Worm (Caenorhabditis elegans): ENCODE results near the gene T10H9.8.

T10H9.8 gene

DNA sequence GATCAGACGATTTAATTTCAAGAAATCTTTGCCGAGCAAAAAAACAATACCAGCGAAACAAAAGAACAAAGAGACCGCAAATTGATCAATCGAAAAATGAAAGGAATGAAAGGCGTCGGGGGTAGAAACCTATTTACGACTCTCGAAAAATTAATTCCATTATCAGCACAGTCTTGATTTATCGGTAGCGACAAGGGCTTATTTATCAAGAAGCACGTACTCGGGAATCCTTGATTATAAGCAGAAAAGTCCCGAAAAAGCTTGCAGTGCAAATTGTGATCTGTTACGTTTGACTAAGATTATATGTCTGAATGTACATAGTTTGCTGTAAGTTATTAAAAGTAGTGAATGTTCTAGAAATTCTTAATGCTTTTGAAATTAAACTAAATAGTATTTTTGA is 14.4 kb downstream of the T10H9.8 start:
- TF ChIP-seq sea-1 (GFP tag; conservative IDR thresholded peaks at IDR 0.05) (no peak), aly-1 (tag; optimal IDR thresholded peaks at IDR 0.05) (no peak), ets-7 (tag; optimal IDR thresholded peaks at IDR 0.05) (no peak), F13C5.2 (tag; optimal IDR thresholded peaks at IDR 0.05) (no peak), tra-4 (tag; optimal IDR thresholded peaks at IDR 0.05) (no peak), B0310.2 (tag; optimal IDR thresholded peaks at IDR 0.05) (no peak), tbx-37 (GFP tag; conservative IDR thresholded peaks at IDR 0.05) (no peak), tbx-11 (GFP tag; IDR thresholded peaks at IDR 0.05) (no peak), flt-1 (GFP tag; IDR thresholded peaks at IDR 0.05) (no peak), ceh-36 (tag; optimal IDR thresholded peaks at IDR 0.05) (no peak), hnd-1 (tag; optimal IDR thresholded peaks at IDR 0.05) (no peak), hmbx-1 (tag; optimal IDR thresholded peaks at IDR 0.05) (no peak), hmg-4 (GFP tag; optimal IDR thresholded peaks at IDR 0.05) (no peak), ama-1 (optimal IDR thresholded peaks at IDR 0.05) (no peak), ceh-13 (GFP tag; optimal IDR thresholded peaks at IDR 0.05) (no peak), pes-1 (GFP tag; IDR thresholded peaks at IDR 0.05) (no peak)

DNA sequence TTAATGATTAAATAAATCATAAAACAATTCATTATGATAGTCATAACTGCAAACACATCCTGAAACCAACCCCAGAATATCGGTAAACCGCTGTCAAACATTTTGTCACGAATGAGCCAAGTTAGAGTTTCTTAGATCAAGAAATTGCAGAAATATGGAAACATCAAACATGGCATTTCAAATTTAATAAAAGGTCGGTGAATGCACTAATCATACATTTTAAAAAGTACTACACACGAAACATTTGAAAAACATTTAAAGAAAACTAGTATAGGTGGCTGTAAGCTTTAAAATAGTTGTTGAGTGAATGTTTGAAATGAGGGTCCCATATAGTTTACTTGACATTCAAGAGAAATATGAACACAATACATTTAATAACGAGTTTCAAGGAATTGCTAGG is 16.6 kb downstream of the T10H9.8 start, which contains the start of gene str-180:
TSS of gene str-180 (minus strand) at position 101 of the 400 bp plus-strand sequence.
- TF ChIP-seq scrt-1 (GFP tag; IDR thresholded peaks at IDR 0.05) (no peak), hmbx-1 (tag; optimal IDR thresholded peaks at IDR 0.05) (no peak), ceh-36 (tag; optimal IDR thresholded peaks at IDR 0.05) (no peak), ceh-13 (GFP tag; optimal IDR thresholded peaks at IDR 0.05) (no peak), sea-1 (GFP tag; conservative IDR thresholded peaks at IDR 0.05) (no peak), tra-4 (tag; optimal IDR thresholded peaks at IDR 0.05) (no peak), F13C5.2 (tag; optimal IDR thresholded peaks at IDR 0.05) (no peak), ets-7 (tag; optimal IDR thresholded peaks at IDR 0.05) (no peak), pes-1 (GFP tag; IDR thresholded peaks at IDR 0.05) (no peak)

- no peak for TF ChIP-seq ama-1 (optimal IDR thresholded peaks at IDR 0.05)
- no peak for TF ChIP-seq tra-4 (tag; optimal IDR thresholded peaks at IDR 0.05)
- no peak for TF ChIP-seq scrt-1 (GFP tag; IDR thresholded peaks at IDR 0.05)
- TF ChIP-seq tbx-11 (GFP tag; IDR thresholded peaks at IDR 0.05), result no peak
- TF ChIP-seq hnd-1 (tag; optimal IDR thresholded peaks at IDR 0.05), result no peak
- no peak for TF ChIP-seq B0310.2 (tag; optimal IDR thresholded peaks at IDR 0.05)
- TF ChIP-seq sea-1 (GFP tag; conservative IDR thresholded peaks at IDR 0.05), result no peak
- TF ChIP-seq aly-1 (tag; optimal IDR thresholded peaks at IDR 0.05), result no peak
- no peak for TF ChIP-seq ets-7 (tag; optimal IDR thresholded peaks at IDR 0.05)
- TF ChIP-seq flt-1 (GFP tag; IDR thresholded peaks at IDR 0.05), result no peak
- no peak for TF ChIP-seq ceh-13 (GFP tag; optimal IDR thresholded peaks at IDR 0.05)
- no peak for TF ChIP-seq hmbx-1 (tag; optimal IDR thresholded peaks at IDR 0.05)
- no peak for TF ChIP-seq ceh-36 (tag; optimal IDR thresholded peaks at IDR 0.05)
- no peak for TF ChIP-seq hmg-4 (GFP tag; optimal IDR thresholded peaks at IDR 0.05)
- no peak for TF ChIP-seq F13C5.2 (tag; optimal IDR thresholded peaks at IDR 0.05)
- no peak for TF ChIP-seq pes-1 (GFP tag; IDR thresholded peaks at IDR 0.05)
- TF ChIP-seq tbx-37 (GFP tag; conservative IDR thresholded peaks at IDR 0.05), result no peak
Observed at ce11 chrV:6669520-6669919, 17.4 kb downstream of the T10H9.8 start, which contains the start of gene cest-28. TSS of gene cest-28 (plus strand) at chrV:6669820.

DNA sequence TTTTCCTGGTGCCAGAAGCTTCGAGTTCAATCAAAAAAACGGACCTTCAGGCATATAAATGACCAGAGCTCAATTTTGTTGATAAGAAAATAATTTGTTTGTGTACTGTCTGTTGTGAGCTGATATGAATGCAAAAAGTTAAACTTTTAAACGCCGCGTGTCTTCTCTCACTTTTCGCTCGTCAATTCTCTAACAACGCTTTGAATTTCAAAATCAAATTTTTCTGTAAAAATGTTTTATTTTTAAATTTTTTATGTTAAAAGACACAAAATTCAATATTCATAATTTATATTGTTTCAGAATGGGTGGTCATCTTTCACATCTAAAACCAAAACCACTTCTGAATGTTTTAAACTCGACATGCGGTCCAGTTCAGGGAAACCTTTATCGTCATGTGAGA is 21.8 kb downstream of the T10H9.8 start, which contains the start of gene cest-31:
TSS of gene cest-31 (plus strand) at position 301 of the 400 bp plus-strand sequence.
- no peak for TF ChIP-seq F13C5.2 (tag; optimal IDR thresholded peaks at IDR 0.05)
- no peak for TF ChIP-seq ets-7 (tag; optimal IDR thresholded peaks at IDR 0.05)
- TF ChIP-seq hnd-1 (tag; optimal IDR thresholded peaks at IDR 0.05), result no peak
- no peak for TF ChIP-seq aly-1 (tag; optimal IDR thresholded peaks at IDR 0.05)
- no peak for TF ChIP-seq pes-1 (GFP tag; IDR thresholded peaks at IDR 0.05)
- TF ChIP-seq scrt-1 (GFP tag; IDR thresholded peaks at IDR 0.05), result no peak
- no peak for TF ChIP-seq flt-1 (GFP tag; IDR thresholded peaks at IDR 0.05)
- TF ChIP-seq tbx-11 (GFP tag; IDR thresholded peaks at IDR 0.05), result no peak
- TF ChIP-seq tra-4 (tag; optimal IDR thresholded peaks at IDR 0.05), result no peak
- no peak for TF ChIP-seq ama-1 (optimal IDR thresholded peaks at IDR 0.05)
- no peak for TF ChIP-seq hmg-4 (GFP tag; optimal IDR thresholded peaks at IDR 0.05)
- no peak for TF ChIP-seq sea-1 (GFP tag; conservative IDR thresholded peaks at IDR 0.05)
- TF ChIP-seq ceh-36 (tag; optimal IDR thresholded peaks at IDR 0.05), result no peak
- TF ChIP-seq B0310.2 (tag; optimal IDR thresholded peaks at IDR 0.05), result no peak
- TF ChIP-seq ceh-13 (GFP tag; optimal IDR thresholded peaks at IDR 0.05), result no peak
- TF ChIP-seq tbx-37 (GFP tag; conservative IDR thresholded peaks at IDR 0.05), result no peak

ce11 chrV:6676158-6676849 is 24.2 kb downstream of the T10H9.8 start, which contains the start of gene cest-34:
TSS of gene cest-34 (plus strand) at chrV:6676799.
- no peak for TF ChIP-seq scrt-1 (GFP tag; IDR thresholded peaks at IDR 0.05)
- no peak for TF ChIP-seq hnd-1 (tag; optimal IDR thresholded peaks at IDR 0.05)
- no peak for TF ChIP-seq tbx-11 (GFP tag; IDR thresholded peaks at IDR 0.05)
- TF ChIP-seq ceh-36 (tag; optimal IDR thresholded peaks at IDR 0.05), result no peak
- TF ChIP-seq flt-1 (GFP tag; IDR thresholded peaks at IDR 0.05), result no peak
- TF ChIP-seq hmg-4 (GFP tag; optimal IDR thresholded peaks at IDR 0.05), result no peak
- TF ChIP-seq sea-1 (GFP tag; conservative IDR thresholded peaks at IDR 0.05), result no peak
- no peak for TF ChIP-seq aly-1 (tag; optimal IDR thresholded peaks at IDR 0.05)
- TF ChIP-seq ama-1 (optimal IDR thresholded peaks at IDR 0.05), result no peak
- TF ChIP-seq pes-1 (GFP tag; IDR thresholded peaks at IDR 0.05), result no peak

DNA sequence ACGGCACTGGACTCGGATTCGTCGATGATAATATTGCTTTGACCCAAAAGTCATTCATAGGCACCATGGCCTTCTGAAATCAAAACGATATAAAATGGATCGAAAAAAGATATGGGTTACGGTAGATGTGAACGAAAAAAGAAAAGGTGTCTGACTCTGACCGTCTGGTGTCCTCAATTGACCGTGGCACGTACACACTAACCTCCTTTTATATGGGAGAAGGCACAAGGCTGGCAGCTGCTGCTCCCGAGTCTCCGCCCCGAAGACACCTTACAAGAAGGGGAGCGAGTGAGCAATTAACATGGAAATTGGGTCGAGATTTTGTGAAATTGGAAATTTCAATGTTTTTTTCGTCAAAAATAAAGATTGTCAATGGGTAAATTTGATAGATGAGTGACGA is 29.4 kb downstream of the T10H9.8 start, which contains the start of gene egl-46:
TSS of gene egl-46 (minus strand) at position 73 of the 400 bp plus-strand sequence.
- no peak for TF ChIP-seq aly-1 (tag; optimal IDR thresholded peaks at IDR 0.05)
- no peak for TF ChIP-seq pes-1 (GFP tag; IDR thresholded peaks at IDR 0.05)
- no peak for TF ChIP-seq B0310.2 (tag; optimal IDR thresholded peaks at IDR 0.05)
- no peak for TF ChIP-seq hmg-4 (GFP tag; optimal IDR thresholded peaks at IDR 0.05)
- TF ChIP-seq scrt-1 (GFP tag; IDR thresholded peaks at IDR 0.05), result no peak
- TF ChIP-seq ama-1 (optimal IDR thresholded peaks at IDR 0.05), result no peak
- TF ChIP-seq ceh-36 (tag; optimal IDR thresholded peaks at IDR 0.05), result no peak
- no peak for TF ChIP-seq hnd-1 (tag; optimal IDR thresholded peaks at IDR 0.05)
- TF ChIP-seq hmbx-1 (tag; optimal IDR thresholded peaks at IDR 0.05), result no peak
- no peak for TF ChIP-seq ets-7 (tag; optimal IDR thresholded peaks at IDR 0.05)
- no peak for TF ChIP-seq tbx-11 (GFP tag; IDR thresholded peaks at IDR 0.05)
- no peak for TF ChIP-seq flt-1 (GFP tag; IDR thresholded peaks at IDR 0.05)
- TF ChIP-seq sea-1 (GFP tag; conservative IDR thresholded peaks at IDR 0.05), result no peak
- no peak for TF ChIP-seq tra-4 (tag; optimal IDR thresholded peaks at IDR 0.05)
- no peak for TF ChIP-seq tbx-37 (GFP tag; conservative IDR thresholded peaks at IDR 0.05)
